ENCODE assay signal across 6 fruit fly cellular contexts in the genomic region with DNA sequence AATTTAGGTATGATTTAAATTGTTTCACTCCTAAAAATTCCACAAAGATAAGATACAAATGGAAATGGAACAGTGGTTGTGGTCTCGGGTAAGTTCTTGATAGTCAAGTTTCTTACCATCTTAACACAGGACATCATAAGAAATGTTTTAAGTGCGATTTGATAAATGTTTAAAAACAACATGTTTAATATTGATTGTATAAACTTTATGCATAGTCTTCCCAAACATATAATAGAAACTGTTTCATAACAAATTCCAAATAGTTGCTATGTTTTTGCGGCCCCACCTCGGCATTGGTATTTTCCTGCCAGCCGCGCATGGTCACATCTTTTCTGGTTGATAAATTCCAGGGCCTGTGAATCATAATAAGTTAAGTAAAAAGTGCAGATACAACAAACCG.
TF ChIP-seq lines count a peak whose summit lies in the region.

A gene (plus strand): TSS at position 318 of the 400 bp plus-strand sequence.

- peak; percentile 25 to 32 for TF ChIP-seq CTCF in S2 (optimal IDR thresholded peaks at IDR 0.05; lab: Kevin White, UChicago)
- TF ChIP-seq CTCF in whole organism, embryonic (GFP tag; optimal IDR thresholded peaks at IDR 0.05; lab: Kevin White, UChicago) = peak; percentile 58

TF ChIP-seq in whole organism, adult, 20 proteins besides CTCF, POLR2A, EP300 and RAD21 (continues in another document):
- TF ChIP-seq CG11617 (GFP tag; optimal IDR thresholded peaks at IDR 0.05; lab: Kevin White, UChicago) (no peak), Mnt (GFP tag; optimal IDR thresholded peaks at IDR 0.05; lab: Kevin White, UChicago) (no peak), CG33017 (tag; optimal IDR thresholded peaks at IDR 0.05; lab: Kevin White, UChicago) (peak; percentile 46), cic (GFP tag; optimal IDR thresholded peaks at IDR 0.05; lab: Kevin White, UChicago) (no peak), cnc (optimal IDR thresholded peaks at IDR 0.05; lab: Kevin White, UChicago) (no peak), CG5204 (GFP tag; optimal IDR thresholded peaks at IDR 0.05; lab: Kevin White, UChicago) (peak; percentile 16), kay (GFP tag; lab: Kevin White, UChicago; ENCODE audit: borderline replicate concordance) (no peak), toe (GFP tag; optimal IDR thresholded peaks at IDR 0.05; lab: Kevin White, UChicago) (no peak), CG12768 (GFP tag; optimal IDR thresholded peaks at IDR 0.05; lab: Kevin White, UChicago) (no peak), pad (GFP tag; optimal IDR thresholded peaks at IDR 0.05; lab: Kevin White, UChicago) (no peak), CG1620 (GFP tag; optimal IDR thresholded peaks at IDR 0.05; lab: Kevin White, UChicago) (peak; percentile 21), CG14711 (tag; optimal IDR thresholded peaks at IDR 0.05; lab: Kevin White, UChicago) (peak; percentile 52), CG7101 (tag; optimal IDR thresholded peaks at IDR 0.05; lab: Kevin White, UChicago) (peak; percentile 45), Hr96 (GFP tag; optimal IDR thresholded peaks at IDR 0.05; lab: Kevin White, UChicago) (no peak), CG7045 (GFP tag; optimal IDR thresholded peaks at IDR 0.05; lab: Kevin White, UChicago) (peak; percentile 12), Crg-1 (GFP tag; optimal IDR thresholded peaks at IDR 0.05; lab: Kevin White, UChicago) (no peak), Clk (GFP tag; optimal IDR thresholded peaks at IDR 0.05; lab: Kevin White, UChicago) (no peak)

TF ChIP-seq in whole organism, embryonic, 481 proteins besides CTCF, POLR2A, EP300 and RAD21 (continues in another document):
- TF ChIP-seq CG31388 (GFP tag; optimal IDR thresholded peaks at IDR 0.05; lab: Kevin White, UChicago) (no peak), zfh2 (GFP tag; optimal IDR thresholded peaks at IDR 0.05; lab: Kevin White, UChicago) (peak; percentile 61), CG14860 (GFP tag; IDR thresholded peaks at IDR 0.05; lab: Robert Waterston, UW; ENCODE audit: partially characterized antibody) (no peak), CG2202 (tag; optimal IDR thresholded peaks at IDR 0.05; lab: Kevin White, UChicago) (peak; percentile 14), CG5180 (GFP tag; optimal IDR thresholded peaks at IDR 0.05; lab: Kevin White, UChicago) (no peak), ara (GFP tag; IDR thresholded peaks at IDR 0.05; lab: Robert Waterston, UW) (no peak; the same call in 1 of the 2 replicates), CG8924 (tag; optimal IDR thresholded peaks at IDR 0.05; lab: Kevin White, UChicago) (peak; percentile 55), h (optimal IDR thresholded peaks at IDR 0.05; lab: Kevin White, UChicago) (no peak), cg (GFP tag; optimal IDR thresholded peaks at IDR 0.05; lab: Kevin White, UChicago) (no peak), YL-1 (GFP tag; optimal IDR thresholded peaks at IDR 0.05; lab: Kevin White, UChicago) (peak; percentile 44), Hmr (GFP tag; optimal IDR thresholded peaks at IDR 0.05; lab: Kevin White, UChicago) (peak; percentile 68), CG11093 (GFP tag; IDR thresholded peaks at IDR 0.05; lab: Robert Waterston, UW) (0 out of 3 replicates have a peak, but pooled peaks have one; percentile 16), CG10462 (GFP tag; optimal IDR thresholded peaks at IDR 0.05; lab: Kevin White, UChicago) (no peak), CG1603 (tag; optimal IDR thresholded peaks at IDR 0.05; lab: Kevin White, UChicago) (peak; percentile 79), Blimp-1 (GFP tag; optimal IDR thresholded peaks at IDR 0.05; lab: Kevin White, UChicago) (no peak), gro (GFP tag; optimal IDR thresholded peaks at IDR 0.05; lab: Kevin White, UChicago) (no peak)

TF ChIP-seq in whole organism, prepupa, 60 proteins besides CTCF, POLR2A, EP300 and RAD21 (continues in another document):
- TF ChIP-seq CG3032 (tag; optimal IDR thresholded peaks at IDR 0.05; lab: Kevin White, UChicago) (peak; percentile 57), CG11294 (GFP tag; IDR thresholded peaks at IDR 0.05; lab: Robert Waterston, UW) (no peak), fd59A (GFP tag; optimal IDR thresholded peaks at IDR 0.05; lab: Kevin White, UChicago) (no peak), acj6 (GFP tag; optimal IDR thresholded peaks at IDR 0.05; lab: Kevin White, UChicago) (peak; percentile 40), CG31627 (GFP tag; optimal IDR thresholded peaks at IDR 0.05; lab: Kevin White, UChicago) (peak; percentile 64), topi (GFP tag; optimal IDR thresholded peaks at IDR 0.05; lab: Kevin White, UChicago) (peak; percentile 46), CG6808 (GFP tag; optimal IDR thresholded peaks at IDR 0.05; lab: Kevin White, UChicago) (no peak), CG3919 (GFP tag; optimal IDR thresholded peaks at IDR 0.05; lab: Kevin White, UChicago) (no peak), CG4318 (GFP tag; optimal IDR thresholded peaks at IDR 0.05; lab: Kevin White, UChicago) (no peak), Blimp-1 (GFP tag; optimal IDR thresholded peaks at IDR 0.05; lab: Kevin White, UChicago) (no peak), CG8319 (GFP tag; optimal IDR thresholded peaks at IDR 0.05; lab: Kevin White, UChicago) (no peak), pdm3 (GFP tag; optimal IDR thresholded peaks at IDR 0.05; lab: Kevin White, UChicago) (peak; percentile 73), Sox102F (GFP tag; optimal IDR thresholded peaks at IDR 0.05; lab: Kevin White, UChicago) (no peak), OdsH (GFP tag; optimal IDR thresholded peaks at IDR 0.05; lab: Kevin White, UChicago) (no peak), Eip75B (GFP tag; optimal IDR thresholded peaks at IDR 0.05; lab: Kevin White, UChicago) (peak; percentile 57), Lpt (GFP tag; optimal IDR thresholded peaks at IDR 0.05; lab: Kevin White, UChicago) (no peak), esn (GFP tag; optimal IDR thresholded peaks at IDR 0.05; lab: Kevin White, UChicago) (peak; percentile 70), net (GFP tag; optimal IDR thresholded peaks at IDR 0.05; lab: Kevin White, UChicago) (no peak), Gug (GFP tag; IDR thresholded peaks at IDR 0.05; lab: Robert Waterston, UW) (no peak), Eip78C (GFP tag; lab: Kevin White, UChicago) (peak; percentile 82)

TF ChIP-seq in whole organism, pupa, 21 proteins besides CTCF, POLR2A, EP300 and RAD21 (continues in another document):
- TF ChIP-seq Pif1A (GFP tag; optimal IDR thresholded peaks at IDR 0.05; lab: Kevin White, UChicago) = no peak
- TF ChIP-seq CG9948 (tag; optimal IDR thresholded peaks at IDR 0.05; lab: Kevin White, UChicago) = peak; percentile 45
- no peak for TF ChIP-seq EcR (GFP tag; optimal IDR thresholded peaks at IDR 0.05; lab: Kevin White, UChicago)
- no peak for TF ChIP-seq Snoo (tag; optimal IDR thresholded peaks at IDR 0.05; lab: Kevin White, UChicago)
- no peak for TF ChIP-seq CG8301 (tag; optimal IDR thresholded peaks at IDR 0.05; lab: Kevin White, UChicago)
- TF ChIP-seq CG17806 (tag; optimal IDR thresholded peaks at IDR 0.05; lab: Kevin White, UChicago) = peak; percentile 60
- TF ChIP-seq CG12605 (GFP tag; IDR thresholded peaks at IDR 0.05; lab: Robert Waterston, UW) = no peak
- TF ChIP-seq CG10348 (GFP tag; IDR thresholded peaks at IDR 0.05; lab: Robert Waterston, UW) = no peak
- peak; percentile 38; the same call in 1 of the 2 replicates for TF ChIP-seq CG32121 (GFP tag; IDR thresholded peaks at IDR 0.05; lab: Robert Waterston, UW)
- no peak for TF ChIP-seq CG14655 (GFP tag; optimal IDR thresholded peaks at IDR 0.05; lab: Kevin White, UChicago)
- no peak for TF ChIP-seq Pif1B (GFP tag; optimal IDR thresholded peaks at IDR 0.05; lab: Kevin White, UChicago)
- TF ChIP-seq D1 (tag; optimal IDR thresholded peaks at IDR 0.05; lab: Kevin White, UChicago) = peak; percentile 82
- peak; percentile 59 for TF ChIP-seq CG8159 (tag; optimal IDR thresholded peaks at IDR 0.05; lab: Kevin White, UChicago)
- no peak for TF ChIP-seq fd96Ca (GFP tag; IDR thresholded peaks at IDR 0.05; lab: Robert Waterston, UW)
- peak; percentile 41 for TF ChIP-seq CG34367 (tag; optimal IDR thresholded peaks at IDR 0.05; lab: Kevin White, UChicago)
- no peak for TF ChIP-seq gl (tag; optimal IDR thresholded peaks at IDR 0.05; lab: Kevin White, UChicago)
- no peak; the same call in 1 of the 2 replicates for TF ChIP-seq Ets98B (GFP tag; IDR thresholded peaks at IDR 0.05; lab: Robert Waterston, UW)
- no peak for TF ChIP-seq CG13204 (GFP tag; optimal IDR thresholded peaks at IDR 0.05; lab: Kevin White, UChicago)
- TF ChIP-seq CG4496 (GFP tag; IDR thresholded peaks at IDR 0.05; lab: Robert Waterston, UW) = peak; percentile 79
- no peak for TF ChIP-seq rn (GFP tag; IDR thresholded peaks at IDR 0.05; lab: Robert Waterston, UW)

TF ChIP-seq in whole organism, wandering third instar larva, 38 proteins besides CTCF, POLR2A, EP300 and RAD21:
- TF ChIP-seq ey (GFP tag; optimal IDR thresholded peaks at IDR 0.05; lab: Kevin White, UChicago) = peak; percentile 43
- TF ChIP-seq Rel (GFP tag; optimal IDR thresholded peaks at IDR 0.05; lab: Kevin White, UChicago) = no peak
- no peak for TF ChIP-seq Rel (tag; optimal IDR thresholded peaks at IDR 0.05; lab: Kevin White, UChicago)
- peak; percentile 10 for TF ChIP-seq OdsH (GFP tag; optimal IDR thresholded peaks at IDR 0.05; lab: Kevin White, UChicago)
- no peak for TF ChIP-seq CG32264 (GFP tag; optimal IDR thresholded peaks at IDR 0.05; lab: Kevin White, UChicago)
- TF ChIP-seq fru (GFP tag; optimal IDR thresholded peaks at IDR 0.05; lab: Kevin White, UChicago) = peak; percentile 46
- TF ChIP-seq psq (GFP tag; optimal IDR thresholded peaks at IDR 0.05; lab: Kevin White, UChicago) = peak; percentile 29
- TF ChIP-seq foxo (GFP tag; optimal IDR thresholded peaks at IDR 0.05; lab: Kevin White, UChicago) = peak in 1 of 2 experiments; percentile 56
- peak; percentile 52 for TF ChIP-seq h (GFP tag; optimal IDR thresholded peaks at IDR 0.05; lab: Kevin White, UChicago)
